Worm (Caenorhabditis elegans): ENCODE data around the gene uvs-1.

ce11 chrV:7847170-7847569, 43.2 kb upstream of the uvs-1 start, which contains the start of gene memo-1:
- no peak for TF ChIP-seq sox-4 (tag; optimal IDR thresholded peaks at IDR 0.05)
- no peak for TF ChIP-seq lin-11 (tag; optimal IDR thresholded peaks at IDR 0.05)
- TF ChIP-seq dve-1 (tag; optimal IDR thresholded peaks at IDR 0.05), result no peak
- no peak for TF ChIP-seq dmd-4 (tag; optimal IDR thresholded peaks at IDR 0.05; ENCODE audit: borderline replicate concordance)
- TF ChIP-seq mec-3 (tag; optimal IDR thresholded peaks at IDR 0.05; ENCODE audit: borderline replicate concordance), result no peak
- no peak for TF ChIP-seq ama-1 (optimal IDR thresholded peaks at IDR 0.05)
- TF ChIP-seq ceh-9 (tag; optimal IDR thresholded peaks at IDR 0.05), result no peak
- TF ChIP-seq elt-2 (tag; optimal IDR thresholded peaks at IDR 0.05), result no peak
- no peak for TF ChIP-seq pat-9 (tag; optimal IDR thresholded peaks at IDR 0.05)
- TF ChIP-seq pqm-1 (tag; optimal IDR thresholded peaks at IDR 0.05), result no peak
- no peak for TF ChIP-seq nhr-232 (tag; optimal IDR thresholded peaks at IDR 0.05)
